Fruit fly (Drosophila melanogaster): Measurements from ENCODE around the gene Nubp2.

The Nubp2 gene

DNA sequence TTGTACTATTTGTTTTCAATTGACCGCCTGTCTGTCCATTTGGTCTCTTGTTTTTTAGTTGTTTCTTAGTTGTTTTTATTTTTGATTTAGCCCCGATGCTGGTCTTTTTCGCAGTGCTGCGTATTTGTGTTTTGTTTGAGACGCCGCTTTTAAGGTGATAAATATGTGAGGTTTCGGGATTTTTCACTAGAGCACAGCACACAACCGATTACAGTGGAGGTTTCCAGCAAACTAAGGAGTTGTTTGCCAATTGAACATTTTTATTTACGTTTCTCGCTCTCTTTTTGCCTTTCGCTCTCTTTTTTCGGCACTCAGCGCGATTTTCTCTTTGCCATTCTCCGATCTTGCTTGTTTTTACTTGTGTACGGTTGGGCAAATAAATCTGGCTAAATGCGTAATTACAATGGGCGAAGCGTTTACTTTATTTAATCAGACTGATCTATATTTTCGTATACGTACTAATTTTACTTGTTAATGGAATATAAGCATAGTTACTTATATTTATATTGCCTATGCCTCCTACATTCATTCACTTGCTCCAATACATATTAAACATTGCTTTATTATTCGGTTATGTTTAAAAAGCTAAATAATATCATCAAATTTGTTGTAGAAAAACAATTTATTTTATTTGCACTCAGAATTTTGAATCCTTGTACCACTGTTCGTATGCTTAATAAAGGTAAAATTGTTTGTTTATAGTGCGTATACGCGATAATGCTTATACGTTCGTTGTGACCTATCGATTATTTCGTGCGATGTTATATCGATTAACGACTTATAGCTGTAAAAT lies 14.0 kb downstream of the Nubp2 start, which contains the start of gene Rcd2 (continued):
- peak; percentile 54 for TF ChIP-seq slp2 (GFP tag; optimal IDR thresholded peaks at IDR 0.05)
- TF ChIP-seq sna (GFP tag; IDR thresholded peaks at IDR 0.05; ENCODE audit: partially characterized antibody), result peak; percentile 91
- TF ChIP-seq CG2202 (tag; optimal IDR thresholded peaks at IDR 0.05), result peak; percentile 15
- peak; percentile 75 for TF ChIP-seq CG11695 (GFP tag; IDR thresholded peaks at IDR 0.05)
- no peak for TF ChIP-seq gt (GFP tag; IDR thresholded peaks at IDR 0.05)
- peak; percentile 85 for TF ChIP-seq CG12299 (tag; optimal IDR thresholded peaks at IDR 0.05)
- TF ChIP-seq hb (GFP tag; IDR thresholded peaks at IDR 0.05; ENCODE audit: partially characterized antibody), result peak; percentile 77
- TF ChIP-seq Meics (GFP tag; optimal IDR thresholded peaks at IDR 0.05), result peak; percentile 93
- TF ChIP-seq CG3163 (GFP tag; optimal IDR thresholded peaks at IDR 0.05), result peak; percentile 93
- peak; percentile 21 for TF ChIP-seq CG16815 (GFP tag; optimal IDR thresholded peaks at IDR 0.05)
- peak; percentile 57 for TF ChIP-seq fd102C (GFP tag; optimal IDR thresholded peaks at IDR 0.05)
- peak; percentile 68; the same call in 2 of the 3 replicates for TF ChIP-seq CG16813 (GFP tag; IDR thresholded peaks at IDR 0.05; ENCODE audit: partially characterized antibody)
- TF ChIP-seq tio (GFP tag; optimal IDR thresholded peaks at IDR 0.05), result no peak
- peak; percentile 93 for TF ChIP-seq CG32532 (GFP tag; IDR thresholded peaks at IDR 0.05)
- TF ChIP-seq CG6175 (GFP tag; IDR thresholded peaks at IDR 0.05), result peak; percentile 43; the same call in 1 of the 3 replicates
- TF ChIP-seq sima (GFP tag; optimal IDR thresholded peaks at IDR 0.05), result no peak
- TF ChIP-seq cwo (GFP tag; optimal IDR thresholded peaks at IDR 0.05), result peak; percentile 85
- no peak for TF ChIP-seq crol (GFP tag; IDR thresholded peaks at IDR 0.05)
- peak; percentile 74 for TF ChIP-seq Vsx1 (GFP tag; optimal IDR thresholded peaks at IDR 0.05)
- TF ChIP-seq usp (GFP tag; optimal IDR thresholded peaks at IDR 0.05), result no peak
- TF ChIP-seq Dbx (GFP tag; IDR thresholded peaks at IDR 0.05), result peak; percentile 86
- TF ChIP-seq Dll (GFP tag; IDR thresholded peaks at IDR 0.05; ENCODE audit: partially characterized antibody), result peak; percentile 90
- peak; percentile 85 for TF ChIP-seq Rfx (GFP tag; IDR thresholded peaks at IDR 0.05)
- TF ChIP-seq fd3F (GFP tag; optimal IDR thresholded peaks at IDR 0.05), result peak; percentile 84
- peak; percentile 62 to 94 for TF ChIP-seq Trl (optimal IDR thresholded peaks at IDR 0.05)
- peak; percentile 36 for TF ChIP-seq Trl (GFP tag; optimal IDR thresholded peaks at IDR 0.05)
- peak; percentile 66 for TF ChIP-seq mam (GFP tag; optimal IDR thresholded peaks at IDR 0.05)
- peak; percentile 61 for TF ChIP-seq CG8281 (tag; optimal IDR thresholded peaks at IDR 0.05)
- TF ChIP-seq Opbp (GFP tag; IDR thresholded peaks at IDR 0.05; ENCODE audit: partially characterized antibody), result peak; percentile 89; the same call in 2 of the 3 replicates
- no peak for TF ChIP-seq Gug (GFP tag; IDR thresholded peaks at IDR 0.05)
- TF ChIP-seq zfh1 (GFP tag; IDR thresholded peaks at IDR 0.05), result peak; percentile 59; the same call in 1 of the 3 replicates
- TF ChIP-seq lab (GFP tag; optimal IDR thresholded peaks at IDR 0.05), result peak; percentile 94
- peak; percentile 81 for TF ChIP-seq CG14014 (GFP tag; IDR thresholded peaks at IDR 0.05)
- TF ChIP-seq rib (GFP tag; IDR thresholded peaks at IDR 0.05), result no peak; the same call in none of the 2 replicates
- TF ChIP-seq Spps (tag; optimal IDR thresholded peaks at IDR 0.05), result peak; percentile 21
- TF ChIP-seq maf-S (GFP tag; optimal IDR thresholded peaks at IDR 0.05), result peak; percentile 55
- peak; percentile 55 for TF ChIP-seq CG17912 (GFP tag; optimal IDR thresholded peaks at IDR 0.05)
- TF ChIP-seq Dfd (GFP tag; optimal IDR thresholded peaks at IDR 0.05), result no peak
- TF ChIP-seq tin (GFP tag; optimal IDR thresholded peaks at IDR 0.05), result peak; percentile 50
- no peak for TF ChIP-seq h (optimal IDR thresholded peaks at IDR 0.05)
- TF ChIP-seq repo (GFP tag; optimal IDR thresholded peaks at IDR 0.05), result no peak
- peak; percentile 94 for TF ChIP-seq CG2678 (tag; optimal IDR thresholded peaks at IDR 0.05)
- no peak for TF ChIP-seq disco-r (GFP tag; optimal IDR thresholded peaks at IDR 0.05)
- no peak for TF ChIP-seq CG3726 (GFP tag; IDR thresholded peaks at IDR 0.05)
- TF ChIP-seq MBD-R2 (GFP tag; IDR thresholded peaks at IDR 0.05), result peak; percentile 22; the same call in 1 of the 2 replicates
- no peak for TF ChIP-seq CG9876 (GFP tag; optimal IDR thresholded peaks at IDR 0.05)
- TF ChIP-seq CG17186 (GFP tag; optimal IDR thresholded peaks at IDR 0.05), result peak; percentile 7
- TF ChIP-seq Side (GFP tag; optimal IDR thresholded peaks at IDR 0.05), result no peak
- peak; percentile 60 for TF ChIP-seq Ets97D (GFP tag; optimal IDR thresholded peaks at IDR 0.05)
- TF ChIP-seq CG10565 (GFP tag; optimal IDR thresholded peaks at IDR 0.05), result no peak

Measured in whole organism, embryonic.